Fruit fly (Drosophila melanogaster): ENCODE results near the gene Noc1.

The Noc1 gene

DNA sequence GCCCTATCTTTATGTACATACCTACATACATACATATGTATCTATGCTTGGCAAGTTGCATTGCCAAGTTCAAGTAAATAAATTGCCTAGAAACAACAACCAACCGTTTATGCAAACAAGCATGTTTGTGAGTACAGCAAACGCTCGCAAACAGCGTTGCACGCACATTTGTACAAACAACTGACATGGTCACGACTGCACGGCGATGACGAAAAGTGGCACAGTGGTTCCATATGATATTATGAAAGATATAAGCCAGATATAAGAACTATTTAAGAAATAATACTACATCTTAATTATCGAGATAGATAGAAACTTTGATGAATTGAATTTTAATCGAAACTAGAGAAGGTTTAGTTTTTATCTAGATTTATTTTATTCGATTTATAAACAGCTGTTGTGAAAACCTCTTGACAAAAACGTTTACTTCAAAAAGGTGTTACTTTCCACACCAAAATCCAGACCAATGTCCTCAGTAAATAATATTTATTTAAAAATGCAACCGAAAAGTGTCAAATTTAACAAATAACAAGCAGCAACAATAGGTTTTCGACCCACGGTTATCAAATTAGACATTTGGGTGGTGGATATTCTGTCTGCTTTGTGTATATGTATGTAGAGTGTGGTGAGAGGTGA is 15.4 kb downstream of the Noc1 start (continued):
- TF ChIP-seq CG17612 (GFP tag; IDR thresholded peaks at IDR 0.05) (peak; percentile 31; the same call in 1 of the 2 replicates), CG4424 (GFP tag; optimal IDR thresholded peaks at IDR 0.05) (peak; percentile 94), NC2β (GFP tag; optimal IDR thresholded peaks at IDR 0.05) (peak; percentile 79), ranshi (GFP tag; IDR thresholded peaks at IDR 0.05) (peak; percentile 53; the same call in 1 of the 2 replicates), Dip3 (GFP tag; optimal IDR thresholded peaks at IDR 0.05) (peak; percentile 35), CG8924 (tag; optimal IDR thresholded peaks at IDR 0.05) (peak; percentile 97), CG12942 (GFP tag; optimal IDR thresholded peaks at IDR 0.05) (peak; percentile 47), ro (GFP tag; IDR thresholded peaks at IDR 0.05) (peak; percentile 71; the same call in 1 of the 2 replicates), CG17829 (tag; optimal IDR thresholded peaks at IDR 0.05) (peak; percentile 95), Trl (optimal IDR thresholded peaks at IDR 0.05) (no peak), Trl (GFP tag; optimal IDR thresholded peaks at IDR 0.05) (peak; percentile 81), CG10274 (GFP tag; optimal IDR thresholded peaks at IDR 0.05) (peak; percentile 75), Rfx (GFP tag; IDR thresholded peaks at IDR 0.05) (peak; percentile 58), Dfd (GFP tag; optimal IDR thresholded peaks at IDR 0.05) (no peak), fd64A (GFP tag; optimal IDR thresholded peaks at IDR 0.05) (peak; percentile 45), gsb-n (tag; optimal IDR thresholded peaks at IDR 0.05) (peak; percentile 85), pfk (GFP tag; optimal IDR thresholded peaks at IDR 0.05) (peak; percentile 30), CG16813 (GFP tag; IDR thresholded peaks at IDR 0.05; ENCODE audit: partially characterized antibody) (peak; percentile 49; the same call in 1 of the 3 replicates), CrebB (tag; optimal IDR thresholded peaks at IDR 0.05) (peak; percentile 26), Taf1 (GFP tag; IDR thresholded peaks at IDR 0.05) (0 out of 2 replicates have a peak, but pooled peaks have one; percentile 15), Xrp1 (GFP tag; IDR thresholded peaks at IDR 0.05) (peak; percentile 87), CG9727 (GFP tag; optimal IDR thresholded peaks at IDR 0.05) (peak; percentile 97), Mrtf (GFP tag; IDR thresholded peaks at IDR 0.05) (peak; percentile 53; the same call in 1 of the 3 replicates), CG8281 (tag; optimal IDR thresholded peaks at IDR 0.05) (peak; percentile 66), Hr3 (GFP tag; optimal IDR thresholded peaks at IDR 0.05) (peak; percentile 91), CG7372 (GFP tag; IDR thresholded peaks at IDR 0.05) (peak; percentile 72; the same call in 1 of the 2 replicates), lbe (GFP tag; optimal IDR thresholded peaks at IDR 0.05) (peak; percentile 66), CG2120 (GFP tag; optimal IDR thresholded peaks at IDR 0.05) (peak; percentile 76), MESR4 (GFP tag; optimal IDR thresholded peaks at IDR 0.05) (no peak), CG2116 (GFP tag; optimal IDR thresholded peaks at IDR 0.05) (peak; percentile 81), kay (GFP tag; optimal IDR thresholded peaks at IDR 0.05) (peak; percentile 90), CG12299 (tag; optimal IDR thresholded peaks at IDR 0.05) (peak; percentile 80), nerfin-2 (GFP tag; IDR thresholded peaks at IDR 0.05; ENCODE audit: partially characterized antibody) (no peak), oc (tag; optimal IDR thresholded peaks at IDR 0.05) (peak; percentile 81), CG42726 (GFP tag; IDR thresholded peaks at IDR 0.05; ENCODE audit: partially characterized antibody) (no peak), Hey (tag; optimal IDR thresholded peaks at IDR 0.05) (peak; percentile 20), CG9797 (GFP tag; optimal IDR thresholded peaks at IDR 0.05) (peak; percentile 39), Opbp (GFP tag; IDR thresholded peaks at IDR 0.05; ENCODE audit: partially characterized antibody) (no peak), mirr (GFP tag; optimal IDR thresholded peaks at IDR 0.05) (peak; percentile 19), sim (GFP tag; IDR thresholded peaks at IDR 0.05) (peak; percentile 71), usp (GFP tag; optimal IDR thresholded peaks at IDR 0.05) (no peak), CG7963 (GFP tag; IDR thresholded peaks at IDR 0.05; ENCODE audit: partially characterized antibody) (no peak), CG17361 (GFP tag; IDR thresholded peaks at IDR 0.05) (peak; percentile 98), CG13287 (GFP tag; IDR thresholded peaks at IDR 0.05; ENCODE audit: partially characterized antibody) (peak; percentile 47; the same call in 1 of the 2 replicates), CG11247 (GFP tag; IDR thresholded peaks at IDR 0.05) (peak; percentile 58; the same call in 1 of the 2 replicates), CG1832 (GFP tag; optimal IDR thresholded peaks at IDR 0.05) (no peak), CG14965 (GFP tag; optimal IDR thresholded peaks at IDR 0.05; ENCODE audit: borderline replicate concordance) (peak; percentile 65), PHDP (tag; optimal IDR thresholded peaks at IDR 0.05) (peak; percentile 89), en (GFP tag; optimal IDR thresholded peaks at IDR 0.05) (peak; percentile 34)
